Worm (Caenorhabditis elegans) whole organism, L3 larva: Measurements from ENCODE around the gene Y62E10A.19.

ENCODE experiments used
- ceh-82 ChIP-seq: fragments of 150-350 bp; optimal IDR thresholded peaks from 2 replicates; lab custom pipeline; 2014; ENCODE audit warnings: missing biosample characterization, missing genetic modification characterization
- mdl-1 ChIP-seq: fragments of 150-350 bp; optimal IDR thresholded peaks from 2 replicates; lab custom pipeline; 2014; ENCODE audit warnings: missing biosample characterization, missing genetic modification characterization
- snpc-4 ChIP-seq: fragments of 150-350 bp; optimal IDR thresholded peaks from 2 replicates; lab custom pipeline; 2014; ENCODE audit warnings: missing biosample characterization, missing genetic modification characterization

- no peak for TF ChIP-seq snpc-4 (tag; lab: Kevin White, UChicago)
- no peak for TF ChIP-seq mdl-1 (tag; lab: Kevin White, UChicago)
- TF ChIP-seq ceh-82 (tag; lab: Kevin White, UChicago), result no peak
Observed at ce11 chrIV:13429240-13429639, 21.1 kb upstream of the Y62E10A.19 start, which contains the start of gene K09B11.4.
